Worm (Caenorhabditis elegans): Measurements from ENCODE around the gene srbc-65.

DNA sequence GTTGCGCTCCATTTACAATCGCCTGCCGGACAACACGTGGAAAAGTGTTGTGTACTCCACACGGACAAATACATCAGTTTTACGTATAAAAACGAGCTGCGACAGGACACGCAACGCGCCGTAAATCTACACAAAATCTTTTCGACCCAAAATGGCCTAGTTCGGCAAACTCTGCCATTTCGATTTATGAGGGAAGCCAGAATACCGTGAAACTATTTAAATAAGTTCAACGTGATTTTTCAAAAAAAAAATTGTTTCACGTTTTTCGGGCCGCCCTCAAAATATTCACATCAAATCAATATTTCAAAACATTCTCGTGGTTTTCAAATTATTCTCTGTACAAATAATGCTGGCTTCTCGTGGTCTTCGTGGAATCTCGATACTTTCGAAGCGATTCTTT lies 23.9 kb upstream of the srbc-65 start, which contains the start of gene F36D3.8:
- no peak for TF ChIP-seq him-1 (tag; optimal IDR thresholded peaks at IDR 0.05)
- TF ChIP-seq dao-5 (tag; optimal IDR thresholded peaks at IDR 0.05), result no peak
